Worm (Caenorhabditis elegans) whole organism, late embryonic: ENCODE results near the gene C28H8.2.

Experiments used
- F13H6.1 ChIP-seq: sonication (generic microtip); optimal IDR thresholded peaks from 2 replicates; lab custom pipeline; 2016; ENCODE audit warnings: missing genetic modification characterization, missing compliant biosample characterization
- K02D7.2 ChIP-seq: sonication (generic microtip); optimal IDR thresholded peaks from 2 replicates; lab custom pipeline; 2017; ENCODE audit warnings: mild to moderate bottlenecking, missing genetic modification characterization, missing compliant biosample characterization
- T23F11.4 ChIP-seq: fragments of 200-800 bp; sonication (Bioruptor generic); optimal IDR thresholded peaks from 2 replicates; lab custom pipeline; 2018; ENCODE audit warnings: mild to moderate bottlenecking, missing genetic modification characterization, missing compliant biosample characterization
- ahr-1 ChIP-seq: sonication (generic microtip); optimal IDR thresholded peaks from 2 replicates; lab custom pipeline; 2016; ENCODE audit warnings: missing genetic modification characterization, missing compliant biosample characterization
- ceh-18 ChIP-seq: sonication (generic microtip); optimal IDR thresholded peaks from 2 replicates; lab custom pipeline; 2016; ENCODE audit warnings: missing genetic modification characterization, missing compliant biosample characterization
- ceh-48 ChIP-seq: sonication (generic microtip); optimal IDR thresholded peaks from 2 replicates; lab custom pipeline; 2016; ENCODE audit warnings: missing genetic modification characterization, inconsistent platforms, missing compliant biosample characterization
- fkh-6 ChIP-seq: sonication (generic microtip); optimal IDR thresholded peaks from 2 replicates; lab custom pipeline; 2016; ENCODE audit warnings: missing genetic modification characterization, missing compliant biosample characterization
- gmeb-2 ChIP-seq: sonication (generic microtip); optimal IDR thresholded peaks from 2 replicates; lab custom pipeline; 2016; ENCODE audit warnings: missing genetic modification characterization, inconsistent platforms, missing compliant biosample characterization
- hlh-30 ChIP-seq: sonication (generic microtip); optimal IDR thresholded peaks from 2 replicates; lab custom pipeline; 2017; ENCODE audit warnings: antibody characterized with exemption, missing genetic modification characterization, missing compliant biosample characterization; ENCODE audit not compliant: insufficient read depth
- nhr-11 ChIP-seq: fragments of 150-350 bp; optimal IDR thresholded peaks from 2 replicates; lab custom pipeline; 2014; ENCODE audit warnings: missing biosample characterization, missing genetic modification characterization
- pag-3 ChIP-seq: sonication (generic microtip); optimal IDR thresholded peaks from 2 replicates; lab custom pipeline; 2016; ENCODE audit warnings: missing compliant biosample characterization, missing genetic modification characterization, borderline replicate concordance
- rnt-1 ChIP-seq: sonication (generic microtip); optimal IDR thresholded peaks from 2 replicates; lab custom pipeline; 2016; ENCODE audit warnings: missing genetic modification characterization, missing compliant biosample characterization
- tbx-7 ChIP-seq: sonication (generic microtip); optimal IDR thresholded peaks from 2 replicates; lab custom pipeline; 2016; ENCODE audit warnings: missing genotype, missing genetic modification characterization, missing compliant biosample characterization
- unc-86 ChIP-seq: sonication (generic microtip); optimal IDR thresholded peaks from 2 replicates; lab custom pipeline; 2016; ENCODE audit warnings: missing genetic modification characterization, missing compliant biosample characterization

ce11 chrIII:5886893-5887292 is 33.2 kb upstream of the C28H8.2 start, which contains the start of gene C28H8.7:
- TF ChIP-seq ceh-18 (tag; lab: Kevin White, UChicago) (no peak), F13H6.1 (no peak), tbx-7 (no peak), unc-86 (tag; lab: Kevin White, UChicago) (no peak), K02D7.2 (no peak), ahr-1 (no peak), fkh-6 (tag; lab: Kevin White, UChicago) (no peak), T23F11.4 (no peak), gmeb-2 (tag; lab: Kevin White, UChicago) (no peak), rnt-1 (tag; lab: Kevin White, UChicago) (no peak), pag-3 (tag; lab: Kevin White, UChicago) (no peak), nhr-11 (tag; lab: Kevin White, UChicago) (no peak), hlh-30 (no peak), ceh-48 (no peak)
